Fruit fly (Drosophila melanogaster): ENCODE results near the gene mRpS6.

mRpS6 gene

dm6 chr3L:4412974-4413373 is 48.6 kb downstream of the mRpS6 start (continued):
- TF ChIP-seq CG11085 (GFP tag; IDR thresholded peaks at IDR 0.05): peak; percentile 61
- TF ChIP-seq CG7987 (GFP tag; optimal IDR thresholded peaks at IDR 0.05): peak; percentile 5
- no peak for TF ChIP-seq Nf-YA (GFP tag; IDR thresholded peaks at IDR 0.05)
- peak; percentile 5 for TF ChIP-seq Jarid2 (GFP tag; optimal IDR thresholded peaks at IDR 0.05)
- no peak for TF ChIP-seq ERR (GFP tag; optimal IDR thresholded peaks at IDR 0.05)
- no peak for TF ChIP-seq mld (GFP tag; IDR thresholded peaks at IDR 0.05; ENCODE audit: partially characterized antibody)
- no peak for TF ChIP-seq D19B (GFP tag; optimal IDR thresholded peaks at IDR 0.05)
- TF ChIP-seq danr (GFP tag; IDR thresholded peaks at IDR 0.05): 0 out of 2 replicates have a peak, but pooled peaks have one; percentile 16
- TF ChIP-seq CG32767 (GFP tag; IDR thresholded peaks at IDR 0.05): peak; percentile 34; the same call in 1 of the 2 replicates
- no peak for TF ChIP-seq p53 (GFP tag; optimal IDR thresholded peaks at IDR 0.05)
- no peak for TF ChIP-seq salm (tag; optimal IDR thresholded peaks at IDR 0.05)
- TF ChIP-seq gfzf (GFP tag; optimal IDR thresholded peaks at IDR 0.05): no peak
- TF ChIP-seq D (optimal IDR thresholded peaks at IDR 0.05): no peak
- no peak for TF ChIP-seq D (GFP tag; optimal IDR thresholded peaks at IDR 0.05)
- TF ChIP-seq ase (GFP tag; IDR thresholded peaks at IDR 0.05): peak; percentile 55; the same call in 1 of the 3 replicates
- TF ChIP-seq gcm (GFP tag; optimal IDR thresholded peaks at IDR 0.05): no peak
- no peak for TF ChIP-seq CG4820 (GFP tag; optimal IDR thresholded peaks at IDR 0.05)
- TF ChIP-seq br (optimal IDR thresholded peaks at IDR 0.05): no peak
- peak; percentile 86; the same call in 2 of the 4 replicates for TF ChIP-seq chinmo (GFP tag; IDR thresholded peaks at IDR 0.05; ENCODE audit: partially characterized antibody)
- TF ChIP-seq CG10543 (GFP tag; optimal IDR thresholded peaks at IDR 0.05): peak; percentile 47
- TF ChIP-seq CG1603 (tag; optimal IDR thresholded peaks at IDR 0.05): peak; percentile 38
- TF ChIP-seq kni (GFP tag; optimal IDR thresholded peaks at IDR 0.05): no peak
- no peak for TF ChIP-seq HLHmδ (GFP tag; optimal IDR thresholded peaks at IDR 0.05)
- TF ChIP-seq bowl (GFP tag; IDR thresholded peaks at IDR 0.05): no peak; the same call in 1 of the 2 replicates
- TF ChIP-seq dan (GFP tag; IDR thresholded peaks at IDR 0.05): no peak
- TF ChIP-seq gem (tag; optimal IDR thresholded peaks at IDR 0.05): peak; percentile 60
- peak; percentile 74 for TF ChIP-seq CG14441 (GFP tag; IDR thresholded peaks at IDR 0.05)
- TF ChIP-seq Oaz (GFP tag; IDR thresholded peaks at IDR 0.05): peak; percentile 40; the same call in 1 of the 2 replicates
- peak; percentile 74; the same call in 1 of the 2 replicates for TF ChIP-seq Atf6 (GFP tag; IDR thresholded peaks at IDR 0.05)
- no peak for TF ChIP-seq Elba2 (GFP tag; optimal IDR thresholded peaks at IDR 0.05)
- TF ChIP-seq org-1 (GFP tag; optimal IDR thresholded peaks at IDR 0.05): no peak
- TF ChIP-seq tll (GFP tag; optimal IDR thresholded peaks at IDR 0.05): no peak
- no peak for TF ChIP-seq repo (GFP tag; optimal IDR thresholded peaks at IDR 0.05)
- no peak for TF ChIP-seq CG6254 (GFP tag; optimal IDR thresholded peaks at IDR 0.05)
- TF ChIP-seq aop (GFP tag; IDR thresholded peaks at IDR 0.05): no peak
- peak; percentile 61; the same call in 2 of the 3 replicates for TF ChIP-seq Optix (GFP tag; IDR thresholded peaks at IDR 0.05)
- no peak for TF ChIP-seq CG17829 (tag; optimal IDR thresholded peaks at IDR 0.05)
- TF ChIP-seq slbo (GFP tag; IDR thresholded peaks at IDR 0.05): peak; percentile 84
- TF ChIP-seq CG8281 (tag; optimal IDR thresholded peaks at IDR 0.05): no peak
- TF ChIP-seq tna (GFP tag; IDR thresholded peaks at IDR 0.05; ENCODE audit: partially characterized antibody): no peak
- TF ChIP-seq kay (GFP tag; optimal IDR thresholded peaks at IDR 0.05): no peak
- no peak for TF ChIP-seq chif (GFP tag; optimal IDR thresholded peaks at IDR 0.05)
- no peak for TF ChIP-seq Hr39 (optimal IDR thresholded peaks at IDR 0.05)
- no peak for TF ChIP-seq abd-A (tag; optimal IDR thresholded peaks at IDR 0.05)
- TF ChIP-seq lmd (GFP tag; IDR thresholded peaks at IDR 0.05): peak; percentile 58; the same call in 1 of the 2 replicates
- TF ChIP-seq Vsx1 (GFP tag; optimal IDR thresholded peaks at IDR 0.05): no peak
- peak; percentile 21 for TF ChIP-seq fd3F (GFP tag; optimal IDR thresholded peaks at IDR 0.05)
- TF ChIP-seq Abd-B (GFP tag; optimal IDR thresholded peaks at IDR 0.05): no peak
- TF ChIP-seq Dfd (GFP tag; optimal IDR thresholded peaks at IDR 0.05): no peak
- peak; percentile 23; the same call in 1 of the 4 replicates for TF ChIP-seq Gug (GFP tag; IDR thresholded peaks at IDR 0.05)
- TF ChIP-seq CkIIα-i1 (GFP tag; IDR thresholded peaks at IDR 0.05): no peak
- peak; percentile 22 for TF ChIP-seq CG7786 (GFP tag; optimal IDR thresholded peaks at IDR 0.05)
